Worm (Caenorhabditis elegans) whole organism, dauer: Measurements from ENCODE around the gene F10A3.11.

Source experiments
- unc-62 ChIP-seq: sonication (generic microtip); optimal IDR thresholded peaks from 2 replicates; lab custom pipeline; 2017; ENCODE audit warnings: missing biosample characterization, missing genetic modification reagents, missing genetic modification characterization

Gene F10A3.11

DNA sequence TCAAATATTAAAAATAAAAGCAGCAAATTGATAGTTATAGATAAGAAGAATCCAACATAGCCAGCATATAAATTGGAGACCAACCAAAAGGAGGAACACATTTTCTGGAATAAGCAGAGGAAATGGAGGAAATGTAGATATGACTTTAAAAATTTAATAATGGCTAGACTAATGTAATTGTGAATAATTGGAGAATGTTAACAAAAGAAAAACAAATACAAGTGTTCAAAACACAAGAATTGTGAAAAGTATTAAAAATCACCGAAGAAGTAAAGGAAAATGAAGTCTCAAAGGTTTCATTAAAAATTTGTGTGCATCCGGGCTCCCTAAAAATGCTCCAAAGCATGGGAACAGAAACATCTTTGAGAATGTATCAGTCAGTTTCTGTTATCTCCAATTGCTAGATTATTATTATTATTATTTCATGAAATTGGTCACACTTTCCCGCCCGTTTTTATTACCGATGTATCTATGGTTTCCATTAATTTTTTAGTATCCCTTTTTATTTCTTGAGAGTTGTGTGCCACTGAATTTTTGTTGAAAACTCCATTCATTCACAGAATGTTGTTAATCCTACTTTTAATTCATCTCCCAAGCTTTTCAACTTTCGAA lies at the start of gene F10A3.11, which contains the start of gene str-109:
F10A3.11 (plus strand) TSS at position 562 of the 612 bp plus-strand sequence.
str-109 (minus strand) TSS at position 101 of the 612 bp plus-strand sequence.
- no peak for TF ChIP-seq unc-62 (GFP tag; lab: Kevin White, UChicago)

DNA sequence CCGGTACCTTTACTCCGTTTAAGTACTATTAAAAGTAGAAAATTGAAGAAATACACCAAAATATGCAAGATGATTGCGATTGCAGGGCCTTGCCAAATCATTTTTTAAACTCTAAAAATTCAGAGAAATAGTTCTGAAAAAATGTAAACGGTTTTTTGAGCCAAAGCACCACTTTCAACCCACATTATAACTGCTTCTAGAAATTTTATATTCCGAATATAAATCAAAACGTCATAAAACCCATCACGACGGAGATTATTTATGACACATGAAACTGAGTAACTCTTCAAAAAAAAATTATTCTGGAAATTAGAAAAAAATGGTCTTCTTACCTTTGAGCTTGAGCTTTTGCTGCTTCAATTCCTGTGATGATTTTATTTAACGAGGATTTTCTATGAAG lies 48.2 kb upstream of the F10A3.11 start, which contains the start of gene srxa-16:
srxa-16 (minus strand) TSS at position 101 of the 400 bp plus-strand sequence.
- TF ChIP-seq unc-62 (GFP tag; lab: Kevin White, UChicago) = no peak

DNA sequence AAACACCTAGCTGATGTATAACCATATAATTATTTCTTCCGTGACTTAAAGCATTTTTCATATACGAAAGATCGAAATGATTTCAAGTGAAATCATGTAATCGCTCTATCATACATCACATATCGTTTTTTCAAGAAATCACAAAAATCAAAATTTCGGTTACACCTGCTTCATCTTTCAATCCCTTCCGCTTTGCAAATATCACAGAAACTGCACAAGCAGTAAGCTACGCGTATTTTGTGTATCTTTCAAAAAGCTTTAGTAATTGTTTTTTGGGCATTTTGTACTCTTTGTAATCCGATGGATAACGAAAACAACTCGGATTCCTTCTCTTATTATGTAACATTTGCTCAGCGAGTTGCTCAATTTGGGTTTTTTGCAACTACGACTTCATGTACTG lies 47.1 kb upstream of the F10A3.11 start, which contains the start of gene str-25:
str-25 (plus strand) TSS at position 301 of the 400 bp plus-strand sequence.
- no peak for TF ChIP-seq unc-62 (GFP tag; lab: Kevin White, UChicago)

DNA sequence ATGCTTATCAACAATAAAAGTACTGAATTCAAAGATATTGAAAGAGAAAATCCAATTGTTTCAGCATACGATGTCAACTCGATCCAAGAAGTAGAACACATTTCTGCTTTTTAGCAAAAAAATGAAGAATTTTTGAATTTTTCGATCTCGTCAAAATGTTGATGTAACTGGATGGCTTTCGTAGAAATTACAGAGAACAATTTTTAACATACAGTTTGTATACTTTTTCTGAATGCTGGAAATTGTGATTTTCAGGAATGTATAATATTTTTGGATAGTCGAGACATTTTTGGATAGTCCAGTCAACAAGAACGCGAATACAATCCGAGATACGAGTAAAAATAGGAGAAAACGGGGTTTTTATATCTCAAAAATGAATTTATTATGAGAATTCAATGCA lies 43.9 kb upstream of the F10A3.11 start, which contains the start of gene str-103:
str-103 (minus strand) TSS at position 101 of the 400 bp plus-strand sequence.
- no peak for TF ChIP-seq unc-62 (GFP tag; lab: Kevin White, UChicago)

DNA sequence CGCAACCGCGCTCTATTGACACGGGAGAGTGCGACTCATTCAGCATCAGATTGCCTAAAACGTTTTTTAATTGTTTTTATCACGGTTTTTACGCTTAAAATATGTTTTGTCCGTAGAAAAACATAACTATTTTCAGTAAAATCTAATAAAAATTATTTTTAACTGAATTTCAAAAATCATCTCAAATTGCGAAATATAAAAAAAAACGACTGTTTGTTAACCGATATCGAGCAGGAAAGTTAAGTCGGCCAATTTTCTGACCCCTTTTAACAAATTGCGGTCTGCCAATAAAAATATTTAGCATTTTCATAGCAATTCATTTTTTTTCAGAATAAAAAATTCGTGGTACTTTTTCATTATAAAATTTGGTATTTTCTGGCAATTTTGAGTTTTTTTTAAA lies 42.0 kb upstream of the F10A3.11 start:
- no peak for TF ChIP-seq unc-62 (GFP tag; lab: Kevin White, UChicago)

DNA sequence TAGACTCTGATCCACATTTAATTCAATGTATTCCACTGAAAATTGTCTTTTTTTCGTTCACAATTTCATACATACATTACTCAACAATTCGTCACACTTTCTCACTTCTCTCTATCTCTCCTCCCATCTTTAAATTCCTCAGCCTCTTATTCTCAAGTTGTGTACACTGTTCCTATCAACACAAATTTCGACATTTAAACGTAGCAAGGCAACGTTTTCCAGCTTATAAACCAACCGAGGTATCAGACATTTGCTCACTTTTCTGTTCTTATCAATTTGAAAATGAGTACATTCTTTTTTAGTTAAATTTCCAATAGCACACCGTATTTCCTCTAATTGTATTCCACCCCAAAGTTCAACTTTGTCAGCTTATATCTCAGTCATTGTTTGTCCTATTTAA lies 41.6 kb upstream of the F10A3.11 start, which contains the start of gene skr-3:
skr-3 (plus strand) TSS at position 163 of the 400 bp plus-strand sequence.
- TF ChIP-seq unc-62 (GFP tag; lab: Kevin White, UChicago) = no peak

DNA sequence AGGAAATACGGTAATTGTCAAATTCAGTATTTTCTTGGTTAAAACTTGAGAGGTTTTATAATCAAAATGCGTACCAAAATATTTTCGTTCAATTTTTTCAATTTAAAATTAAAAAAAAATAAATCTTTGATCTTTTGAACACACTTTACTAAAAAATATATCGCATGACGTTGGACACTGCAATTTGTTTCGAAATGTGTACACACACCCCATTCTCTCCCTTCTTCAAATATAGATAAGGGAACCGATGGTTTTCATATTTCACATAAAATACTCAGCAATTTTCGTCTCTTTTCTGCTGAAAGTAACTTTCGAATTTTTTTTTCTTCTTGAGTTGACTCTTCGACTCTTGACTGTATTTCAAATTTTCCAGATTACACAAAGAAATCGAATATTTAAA lies 41.0 kb upstream of the F10A3.11 start:
- TF ChIP-seq unc-62 (GFP tag; lab: Kevin White, UChicago) = no peak

DNA sequence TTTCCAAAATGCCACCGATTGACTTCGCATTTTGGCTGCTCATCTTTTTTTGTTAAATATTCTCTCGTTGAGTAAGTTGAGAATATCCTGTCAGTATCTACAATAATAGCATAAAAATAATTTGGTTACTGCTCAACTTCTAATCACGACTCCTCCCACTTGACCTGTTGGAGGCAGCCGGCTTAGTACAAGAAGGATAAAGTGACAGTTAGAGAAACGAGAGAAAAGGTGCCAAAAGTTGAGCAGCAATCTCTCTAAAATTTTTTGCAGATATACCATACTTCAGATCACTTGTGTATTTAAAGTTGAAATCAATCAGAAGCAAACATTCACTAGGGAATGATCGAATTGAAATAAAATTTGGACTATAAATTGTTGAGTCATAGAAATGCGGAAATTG lies 37.7 kb upstream of the F10A3.11 start, which contains the start of gene nhr-111:
nhr-111 (minus strand) TSS at position 101 of the 400 bp plus-strand sequence.
- no peak for TF ChIP-seq unc-62 (GFP tag; lab: Kevin White, UChicago)

DNA sequence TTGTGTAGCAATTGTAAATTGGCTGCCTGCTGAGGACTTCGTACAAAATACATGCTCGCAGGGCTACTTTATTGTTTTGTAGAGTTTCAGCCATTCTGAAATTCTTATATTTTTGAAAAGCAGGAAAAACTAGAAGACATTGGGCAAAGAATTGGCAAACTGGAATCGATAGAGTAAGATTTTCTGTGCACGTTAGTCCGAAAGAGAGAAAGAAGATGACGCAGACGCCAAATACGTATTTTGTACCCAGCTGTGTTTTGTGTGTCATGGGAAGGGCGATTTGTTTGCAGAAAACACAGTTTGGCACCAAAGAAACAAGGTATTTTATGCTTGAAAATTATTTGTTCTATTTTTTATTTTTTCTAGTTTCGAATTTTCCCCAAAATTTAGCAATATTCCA lies 35.1 kb upstream of the F10A3.11 start, which contains the start of gene fbxa-143:
fbxa-143 (minus strand) TSS at position 101 of the 400 bp plus-strand sequence.
- TF ChIP-seq unc-62 (GFP tag; lab: Kevin White, UChicago) = no peak

DNA sequence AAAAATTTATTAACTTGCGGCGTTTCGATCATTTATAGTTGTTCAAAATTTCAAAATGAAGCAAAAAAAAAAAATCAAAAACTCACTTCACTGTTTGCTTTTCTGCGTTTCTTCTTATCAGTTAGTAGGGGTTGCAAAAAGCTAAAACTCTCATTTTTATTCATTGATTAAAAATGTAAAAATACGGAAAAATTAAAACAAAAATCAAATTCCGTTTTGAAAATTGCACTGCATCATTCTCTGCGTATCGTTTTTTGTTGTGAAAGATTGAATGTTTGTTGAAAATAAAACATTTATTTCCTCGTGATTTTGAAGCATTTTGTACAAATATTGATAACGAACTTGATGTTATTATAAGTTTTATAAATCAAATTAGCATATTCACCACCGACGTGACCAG lies 33.4 kb upstream of the F10A3.11 start:
- TF ChIP-seq unc-62 (GFP tag; lab: Kevin White, UChicago) = no peak

DNA sequence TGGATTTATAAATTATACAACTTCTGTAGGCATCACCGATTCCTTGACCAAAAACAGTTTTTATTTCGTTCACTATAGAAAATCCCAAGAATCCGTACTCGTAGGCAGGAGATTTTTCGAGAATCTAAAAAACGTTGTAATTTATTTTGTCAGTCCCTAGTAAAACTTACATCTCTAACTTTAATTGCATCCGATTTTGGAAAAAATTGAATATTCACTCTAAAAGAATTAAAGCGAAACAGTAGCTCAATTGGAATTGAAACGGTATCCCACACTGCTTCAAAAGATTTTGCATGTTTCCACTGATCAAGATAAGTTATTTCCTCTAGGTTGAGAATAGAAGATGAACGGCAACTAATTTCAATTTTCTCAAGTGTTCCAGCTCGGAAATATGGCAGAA lies 31.2 kb upstream of the F10A3.11 start, which contains the start of gene fbxa-142:
fbxa-142 (minus strand) TSS at position 101 of the 400 bp plus-strand sequence.
- TF ChIP-seq unc-62 (GFP tag; lab: Kevin White, UChicago) = no peak

DNA sequence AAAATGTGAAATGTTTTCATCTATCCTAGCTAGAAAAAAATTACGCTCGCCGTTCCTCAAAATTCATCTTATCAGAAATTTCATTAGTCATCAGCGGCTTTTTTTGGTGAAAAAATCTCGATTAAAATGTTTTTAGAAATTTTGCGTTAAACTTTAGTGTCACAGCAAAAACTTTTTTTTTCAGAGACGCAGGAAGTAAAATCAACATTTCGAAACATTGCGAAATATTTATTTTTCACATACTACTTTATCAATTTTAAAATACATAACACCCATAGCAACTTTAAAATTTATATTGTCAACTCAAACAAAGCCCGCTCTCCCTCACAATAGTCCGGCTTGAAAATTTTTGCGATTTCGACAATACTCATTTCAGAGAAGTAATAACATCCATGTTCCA lies 30.3 kb upstream of the F10A3.11 start:
- TF ChIP-seq unc-62 (GFP tag; lab: Kevin White, UChicago) = no peak

DNA sequence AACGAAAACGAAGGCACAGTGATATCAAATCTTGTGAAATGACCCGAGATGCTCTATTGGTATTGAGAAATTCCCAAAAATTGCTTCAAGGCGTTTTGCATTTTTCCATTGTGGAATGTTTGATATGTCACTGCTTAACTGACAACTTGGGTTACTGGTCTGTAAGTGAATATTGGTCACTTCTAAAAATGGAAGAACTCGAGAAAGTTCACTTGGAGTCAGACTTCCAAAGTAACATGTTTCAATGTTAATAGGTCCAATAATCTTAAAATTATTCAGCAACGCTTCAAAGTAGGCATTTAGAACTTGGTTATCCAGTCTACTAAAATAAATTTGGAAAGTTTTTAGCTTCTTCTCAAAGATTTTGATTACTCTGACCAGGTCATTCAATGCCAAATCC lies 29.8 kb upstream of the F10A3.11 start, which contains the start of gene fbxa-144:
fbxa-144 (minus strand) TSS at position 101 of the 400 bp plus-strand sequence.
- TF ChIP-seq unc-62 (GFP tag; lab: Kevin White, UChicago) = no peak

DNA sequence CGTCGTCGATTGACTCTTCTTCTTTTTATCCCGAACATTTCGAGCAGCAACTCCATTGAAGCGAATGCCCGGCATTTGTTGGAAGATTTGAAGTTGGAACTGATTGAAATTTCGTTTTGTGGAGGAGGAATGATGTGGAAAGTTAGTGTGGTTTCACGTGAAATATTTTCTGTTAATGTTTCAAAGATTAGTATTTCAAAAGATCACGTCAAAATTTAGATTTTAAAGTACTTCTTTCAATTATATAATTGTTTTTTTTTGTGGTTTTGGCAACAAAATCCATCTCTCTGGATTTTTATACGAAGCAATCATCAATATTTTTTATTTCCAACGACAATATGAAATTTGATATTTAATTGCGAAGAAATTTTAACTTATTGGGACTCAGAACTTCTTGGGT lies 25.4 kb upstream of the F10A3.11 start, which contains the start of gene F44G3.7:
F44G3.7 (minus strand) TSS at position 101 of the 400 bp plus-strand sequence.
- TF ChIP-seq unc-62 (GFP tag; lab: Kevin White, UChicago) = no peak

DNA sequence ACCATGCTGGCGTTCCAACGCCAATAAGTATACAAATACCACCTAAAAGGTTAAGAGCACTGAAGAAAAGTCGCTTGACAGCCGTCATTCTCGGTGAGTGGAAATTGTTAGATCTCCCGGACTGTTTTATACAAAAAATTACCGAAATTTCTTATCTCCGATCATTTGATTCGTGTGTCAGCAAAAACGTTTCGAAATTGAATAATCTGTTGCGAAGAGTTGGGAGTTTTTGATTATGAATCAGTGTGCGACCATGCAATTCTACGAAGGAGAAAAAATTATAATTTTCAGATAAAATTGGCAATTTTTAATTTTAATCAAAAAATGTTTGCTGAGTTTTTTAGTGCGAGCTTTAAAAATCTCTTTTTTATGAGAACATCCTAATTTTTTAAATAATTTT lies 23.0 kb upstream of the F10A3.11 start, which contains the start of gene clc-11:
clc-11 (minus strand) TSS at position 101 of the 400 bp plus-strand sequence.
- no peak for TF ChIP-seq unc-62 (GFP tag; lab: Kevin White, UChicago)

DNA sequence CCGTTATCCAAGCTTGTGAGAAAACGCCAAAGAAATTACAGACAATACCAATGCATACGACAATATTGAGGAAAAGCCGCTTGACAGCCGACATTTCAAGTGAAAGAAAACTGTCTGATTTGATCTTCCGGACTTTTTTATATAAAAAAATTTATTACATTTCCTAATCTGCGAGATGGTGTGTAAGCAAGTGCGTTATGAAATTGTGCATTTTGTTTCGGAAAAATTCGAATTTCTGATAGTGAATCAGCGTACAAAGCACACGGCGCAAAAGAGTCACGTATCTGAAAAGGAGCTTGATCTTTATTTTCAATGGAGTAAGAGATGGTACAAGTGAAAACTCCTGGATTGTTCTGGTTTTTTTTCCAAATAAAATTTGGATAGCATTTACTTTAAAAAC lies 21.4 kb upstream of the F10A3.11 start, which contains the start of gene clc-32:
clc-32 (minus strand) TSS at position 101 of the 400 bp plus-strand sequence.
- no peak for TF ChIP-seq unc-62 (GFP tag; lab: Kevin White, UChicago)
